Fruit fly (Drosophila melanogaster) Kc167 (cell line): ENCODE measurements around the gene CG32262.

Source experiments
- Myc ChIP-seq: fragments of >200 bp; optimal IDR thresholded peaks from 2 replicates; lab custom pipeline; 2017; ENCODE audit warnings: missing external identifiers
- Sin3A ChIP-seq: fragments of >200 bp; optimal IDR thresholded peaks from 2 replicates; lab custom pipeline; 2018; ENCODE audit warnings: missing external identifiers
- h ChIP-seq: fragments of >200 bp; optimal IDR thresholded peaks from 3 replicates; lab custom pipeline; 2018; ENCODE audit warnings: missing external identifiers
- insv ChIP-seq: fragments of >200 bp; optimal IDR thresholded peaks from 3 replicates; lab custom pipeline; 2018; ENCODE audit warnings: missing external identifiers
- psq ChIP-seq: fragments of >200 bp; optimal IDR thresholded peaks from 2 replicates; lab custom pipeline; 2017; ENCODE audit warnings: missing external identifiers
- ttk ChIP-seq: sonication (Bioruptor generic); optimal IDR thresholded peaks from 2 replicates; lab custom pipeline; 2017; ENCODE audit warnings: missing external identifiers

The CG32262 gene

dm6 chr3L:3842981-3843701, 33.1 kb upstream of the CG32262 start:
- no peak for TF ChIP-seq insv (lab: Kevin White, UChicago)
- no peak for TF ChIP-seq h (lab: Kevin White, UChicago)
- TF ChIP-seq Myc (lab: Kevin White, UChicago), result no peak
- no peak for TF ChIP-seq psq (lab: Kevin White, UChicago)
- no peak for TF ChIP-seq ttk
- TF ChIP-seq Sin3A, result no peak

- TF ChIP-seq h (lab: Kevin White, UChicago), result no peak
- TF ChIP-seq Myc (lab: Kevin White, UChicago), result no peak
- TF ChIP-seq Sin3A, result no peak
- TF ChIP-seq ttk, result no peak
Measured at dm6 chr3L:3828111-3828510, 18.1 kb upstream of the CG32262 start.

dm6 chr3L:3826541-3826940, 16.5 kb upstream of the CG32262 start:
- TF ChIP-seq Myc (lab: Kevin White, UChicago), result no peak
- no peak for TF ChIP-seq psq (lab: Kevin White, UChicago)
- TF ChIP-seq h (lab: Kevin White, UChicago), result no peak
- no peak for TF ChIP-seq ttk
- no peak for TF ChIP-seq insv (lab: Kevin White, UChicago)
- TF ChIP-seq Sin3A, result no peak

dm6 chr3L:3825884-3826283, 15.9 kb upstream of the CG32262 start:
- TF ChIP-seq insv (lab: Kevin White, UChicago), result no peak
- no peak for TF ChIP-seq Myc (lab: Kevin White, UChicago)
- no peak for TF ChIP-seq psq (lab: Kevin White, UChicago)
- TF ChIP-seq ttk, result no peak
- no peak for TF ChIP-seq Sin3A

dm6 chr3L:3825485-3825813, 15.5 kb upstream of the CG32262 start:
- no peak for TF ChIP-seq ttk
- no peak for TF ChIP-seq h (lab: Kevin White, UChicago)
- TF ChIP-seq Myc (lab: Kevin White, UChicago), result no peak
- no peak for TF ChIP-seq Sin3A
- no peak for TF ChIP-seq psq (lab: Kevin White, UChicago)
- no peak for TF ChIP-seq insv (lab: Kevin White, UChicago)

- TF ChIP-seq Myc (lab: Kevin White, UChicago) (no peak), ttk (no peak), Sin3A (no peak), insv (lab: Kevin White, UChicago) (no peak), h (lab: Kevin White, UChicago) (no peak), psq (lab: Kevin White, UChicago) (no peak)
Measured at dm6 chr3L:3824790-3825484, 14.9 kb upstream of the CG32262 start, which contains the start of gene Rdh. Rdh (plus strand) TSS chr3L:3825449.

dm6 chr3L:3818566-3819325, 8.8 kb upstream of the CG32262 start, which contains the start of gene enc:
enc (plus strand) TSS chr3L:3818679.
- TF ChIP-seq insv (lab: Kevin White, UChicago), result no peak
- no peak for TF ChIP-seq h (lab: Kevin White, UChicago)
- TF ChIP-seq Myc (lab: Kevin White, UChicago), result no peak
- TF ChIP-seq psq (lab: Kevin White, UChicago), result no peak
- TF ChIP-seq Sin3A, result no peak
- no peak for TF ChIP-seq ttk

- no peak for TF ChIP-seq h (lab: Kevin White, UChicago)
- TF ChIP-seq psq (lab: Kevin White, UChicago), result no peak
- TF ChIP-seq ttk, result no peak
- no peak for TF ChIP-seq Myc (lab: Kevin White, UChicago)
- no peak for TF ChIP-seq insv (lab: Kevin White, UChicago)
- TF ChIP-seq Sin3A, result no peak
Measured at dm6 chr3L:3816772-3817483, 6.9 kb upstream of the CG32262 start.

dm6 chr3L:3816254-3816653, 6.3 kb upstream of the CG32262 start, which contains the start of gene Acp63F:
Acp63F (minus strand) TSS chr3L:3816354.
- TF ChIP-seq Myc (lab: Kevin White, UChicago), result no peak
- no peak for TF ChIP-seq insv (lab: Kevin White, UChicago)
- no peak for TF ChIP-seq h (lab: Kevin White, UChicago)
- TF ChIP-seq Sin3A, result no peak
- no peak for TF ChIP-seq ttk
- no peak for TF ChIP-seq psq (lab: Kevin White, UChicago)

dm6 chr3L:3814010-3814833, 4.2 kb upstream of the CG32262 start, which contains the start of gene Scsalpha1:
Scsalpha1 (plus strand) TSS chr3L:3814211.
- TF ChIP-seq insv (lab: Kevin White, UChicago) (no peak), ttk (no peak), psq (lab: Kevin White, UChicago) (no peak), h (lab: Kevin White, UChicago) (no peak), Myc (lab: Kevin White, UChicago) (no peak), Sin3A (no peak)
